Fruit fly (Drosophila melanogaster) whole organism, embryonic: Measurements from ENCODE around the gene CG17959.

Experiments
- BEAF-32 ChIP-seq: fragments of 200-800 bp; sonication (Bioruptor generic); optimal IDR thresholded peaks from 3 replicates; lab custom pipeline; 2017; ENCODE audit warnings: missing biosample characterization, missing genetic modification characterization, mild to moderate bottlenecking, moderate library complexity, missing genetic modification reagents
- Blimp-1 ChIP-seq: fragments of 200-800 bp; sonication (Bioruptor generic); optimal IDR thresholded peaks from 3 replicates; lab custom pipeline; 2018; ENCODE audit warnings: missing biosample characterization, missing genetic modification characterization, mild to moderate bottlenecking, moderate library complexity, missing genetic modification reagents
- CG13424 ChIP-seq: fragments of 200-800 bp; sonication (Bioruptor generic); optimal IDR thresholded peaks from 2 replicates; lab custom pipeline; 2019; ENCODE audit warnings: missing biosample characterization, mild to moderate bottlenecking, missing genetic modification characterization, moderate library complexity
- CG14014 ChIP-seq: fragments of 200-800 bp; sonication (Bioruptor generic); IDR thresholded peaks from 2 replicates; pipeline ENCODE4 v1.3.6; 2022; ENCODE audit warnings: missing biosample characterization, missing genetic modification characterization
- CG14050 ChIP-seq: fragments of 200-800 bp; sonication (Bioruptor generic); IDR thresholded peaks from 3 replicates; pipeline ENCODE4 v1.3.6; 2022; ENCODE audit warnings: missing biosample characterization, missing genetic modification characterization
- CG16813 ChIP-seq: fragments of 200-800 bp; sonication (Bioruptor generic); IDR thresholded peaks from 3 replicates; pipeline ENCODE4 v1.3.6; 2022; ENCODE audit warnings: missing biosample characterization, missing genetic modification characterization; ENCODE audit not compliant: partially characterized antibody
- CG17186 ChIP-seq: fragments of 200-800 bp; sonication (Bioruptor generic); optimal IDR thresholded peaks from 3 replicates; lab custom pipeline; 2017; ENCODE audit warnings: missing biosample characterization, missing genetic modification reagents, missing genetic modification characterization
- CG17829 ChIP-seq: fragments of 200-800 bp; optimal IDR thresholded peaks from 2 replicates; lab custom pipeline; 2019; ENCODE audit warnings: missing biosample characterization, mild to moderate bottlenecking, missing genetic modification characterization, moderate library complexity
- CG18764 ChIP-seq: fragments of 200-800 bp; sonication (Bioruptor generic); optimal IDR thresholded peaks from 3 replicates; lab custom pipeline; 2016; ENCODE audit warnings: missing biosample characterization, missing genetic modification characterization
- CG2678 ChIP-seq: fragments of 200-800 bp; sonication (Bioruptor generic); optimal IDR thresholded peaks from 3 replicates; lab custom pipeline; 2019; ENCODE audit warnings: missing biosample characterization, mild to moderate bottlenecking, missing genetic modification characterization, moderate library complexity
- CG2712 ChIP-seq: fragments of 200-800 bp; optimal IDR thresholded peaks from 3 replicates; lab custom pipeline; 2019; ENCODE audit warnings: missing biosample characterization, mild to moderate bottlenecking, missing genetic modification characterization, moderate library complexity
- CG6175 ChIP-seq: fragments of 200-800 bp; sonication (Bioruptor generic); IDR thresholded peaks from 3 replicates; pipeline ENCODE4 v1.3.6; 2022; ENCODE audit warnings: missing biosample characterization, missing genetic modification characterization
- CG6791 ChIP-seq: fragments of 200-800 bp; sonication (Bioruptor generic); IDR thresholded peaks from 3 replicates; pipeline ENCODE4 v1.3.6; 2022; ENCODE audit warnings: missing biosample characterization, missing genetic modification characterization; ENCODE audit not compliant: partially characterized antibody
- CG6813 ChIP-seq: fragments of 200-800 bp; sonication (Bioruptor generic); optimal IDR thresholded peaks from 2 replicates; lab custom pipeline; 2017; ENCODE audit warnings: missing biosample characterization, missing genetic modification characterization, mild to moderate bottlenecking, moderate library complexity, missing genetic modification reagents
- CG7271 ChIP-seq: fragments of 200-800 bp; sonication (Bioruptor generic); optimal IDR thresholded peaks from 2 replicates; lab custom pipeline; 2018; ENCODE audit warnings: missing biosample characterization, mild to moderate bottlenecking, missing genetic modification characterization, moderate library complexity
- CG9215 ChIP-seq: fragments of 200-800 bp; sonication (Bioruptor generic); IDR thresholded peaks from 2 replicates; pipeline ENCODE4 v1.3.6; 2022; ENCODE audit warnings: missing biosample characterization, missing genetic modification characterization
- CrebB ChIP-seq: fragments of 200-800 bp; sonication (Bioruptor generic); optimal IDR thresholded peaks from 3 replicates; lab custom pipeline; 2018; ENCODE audit warnings: missing biosample characterization, mild to moderate bottlenecking, missing genetic modification characterization
- D19A ChIP-seq: fragments of 200-800 bp; optimal IDR thresholded peaks from 3 replicates; lab custom pipeline; 2019; ENCODE audit warnings: missing biosample characterization, mild to moderate bottlenecking, missing genetic modification characterization, moderate library complexity
- Doc2 ChIP-seq: fragments of 200-800 bp; sonication (Bioruptor generic); IDR thresholded peaks from 2 replicates; pipeline ENCODE4 v1.3.6; 2022; ENCODE audit warnings: missing biosample characterization, missing genetic modification characterization
- Dp ChIP-seq: fragments of 200-800 bp; sonication (Bioruptor generic); optimal IDR thresholded peaks from 2 replicates; lab custom pipeline; 2018; ENCODE audit warnings: missing biosample characterization, mild to moderate bottlenecking, missing genetic modification characterization, moderate library complexity
- Dref ChIP-seq: fragments of 200-800 bp; sonication (Bioruptor generic); IDR thresholded peaks from 2 replicates; pipeline ENCODE4 v1.3.6; 2022; ENCODE audit warnings: missing biosample characterization, missing genetic modification characterization
- E2f1 ChIP-seq: fragments of 200-800 bp; sonication (Bioruptor generic); IDR thresholded peaks from 2 replicates; pipeline ENCODE4 v1.3.6; 2022; ENCODE audit warnings: missing biosample characterization, missing genetic modification characterization
- Fer3 ChIP-seq: fragments of 200-800 bp; sonication (Bioruptor generic); optimal IDR thresholded peaks from 2 replicates; lab custom pipeline; 2018; ENCODE audit warnings: missing biosample characterization, mild to moderate bottlenecking, missing genetic modification characterization, moderate library complexity
- MESR4 ChIP-seq: fragments of 200-800 bp; sonication (Bioruptor generic); optimal IDR thresholded peaks from 2 replicates; lab custom pipeline; 2018; ENCODE audit warnings: missing biosample characterization, mild to moderate bottlenecking, missing genetic modification characterization, moderate library complexity
- NC2α ChIP-seq: fragments of 200-800 bp; sonication (Bioruptor generic); optimal IDR thresholded peaks from 2 replicates; lab custom pipeline; 2016; ENCODE audit warnings: missing biosample characterization, missing genetic modification characterization
- Nf-YB ChIP-seq: fragments of 200-800 bp; sonication (Bioruptor generic); optimal IDR thresholded peaks from 3 replicates; lab custom pipeline; 2019; ENCODE audit warnings: missing biosample characterization, mild to moderate bottlenecking, missing genetic modification characterization, moderate library complexity
- Spps ChIP-seq: fragments of 200-800 bp; sonication (Bioruptor generic); optimal IDR thresholded peaks from 2 replicates; lab custom pipeline; 2018; ENCODE audit warnings: missing biosample characterization, mild to moderate bottlenecking, missing genetic modification characterization
- Taf1 ChIP-seq: fragments of 200-800 bp; sonication (Bioruptor generic); IDR thresholded peaks from 2 replicates; pipeline ENCODE4 v1.3.6; 2022; ENCODE audit warnings: missing biosample characterization, missing genetic modification characterization
- Xbp1 ChIP-seq: fragments of 200-800 bp; sonication (Bioruptor generic); optimal IDR thresholded peaks from 3 replicates; lab custom pipeline; 2016; ENCODE audit warnings: missing biosample characterization, mild to moderate bottlenecking, missing genetic modification characterization
- Xrp1 ChIP-seq: fragments of 200-800 bp; sonication (Bioruptor generic); IDR thresholded peaks from 2 replicates; pipeline ENCODE4 v1.3.6; 2022; ENCODE audit warnings: missing biosample characterization, missing genetic modification characterization
- chn ChIP-seq: fragments of 200-800 bp; sonication (Bioruptor generic); optimal IDR thresholded peaks from 2 replicates; lab custom pipeline; 2016; ENCODE audit warnings: missing biosample characterization, missing genetic modification characterization
- crol ChIP-seq: fragments of 200-800 bp; sonication (Bioruptor generic); IDR thresholded peaks from 2 replicates; pipeline ENCODE4 v1.3.6; 2022; ENCODE audit warnings: missing biosample characterization, missing genetic modification characterization
- fd96Cb ChIP-seq: fragments of 200-800 bp; sonication (Bioruptor generic); optimal IDR thresholded peaks from 2 replicates; lab custom pipeline; 2018; ENCODE audit warnings: missing biosample characterization, mild to moderate bottlenecking, missing genetic modification characterization, moderate library complexity
- gsb ChIP-seq: fragments of 200-800 bp; sonication (Bioruptor generic); IDR thresholded peaks from 2 replicates; pipeline ENCODE4 v1.3.6; 2022; ENCODE audit warnings: missing biosample characterization, missing genetic modification characterization
- hb ChIP-seq: fragments of 200-800 bp; sonication (Bioruptor generic); IDR thresholded peaks from 3 replicates; pipeline ENCODE4 v1.3.6; 2022; ENCODE audit warnings: missing biosample characterization, missing genetic modification characterization; ENCODE audit not compliant: partially characterized antibody
- her ChIP-seq: fragments of 200-800 bp; sonication (Bioruptor generic); optimal IDR thresholded peaks from 2 replicates; lab custom pipeline; 2016; ENCODE audit warnings: missing biosample characterization, missing genetic modification characterization
- klu ChIP-seq: fragments of 200-800 bp; sonication (Bioruptor generic); IDR thresholded peaks from 2 replicates; pipeline ENCODE4 v1.3.6; 2022; ENCODE audit warnings: missing biosample characterization, missing genetic modification characterization
- lilli ChIP-seq: fragments of 200-800 bp; sonication (Bioruptor generic); optimal IDR thresholded peaks from 3 replicates; lab custom pipeline; 2016; ENCODE audit warnings: missing biosample characterization, missing genetic modification characterization
- lola ChIP-seq, 3 experiments: fragments of >200 bp in 2 of 3; fragments of 200-800 bp in 1 of 3; sonication (Bioruptor generic) in 1 of 3; optimal IDR thresholded peaks; 2 replicates each; lab custom pipeline; 2017 to 2019; ENCODE audit warnings: missing biosample characterization in 3 of 3, missing genetic modification characterization in 3 of 3, mild to moderate bottlenecking in 1 of 3, moderate library complexity in 1 of 3
- phol ChIP-seq: fragments of 200-800 bp; sonication (Bioruptor generic); optimal IDR thresholded peaks from 3 replicates; lab custom pipeline; 2018; ENCODE audit warnings: missing biosample characterization, mild to moderate bottlenecking, missing genetic modification characterization, moderate library complexity
- psq ChIP-seq: fragments of 200-800 bp; sonication (Bioruptor generic); optimal IDR thresholded peaks from 2 replicates; lab custom pipeline; 2017; ENCODE audit warnings: missing biosample characterization, missing genetic modification characterization
- pzg ChIP-seq: fragments of 200-800 bp; sonication (Bioruptor generic); optimal IDR thresholded peaks from 3 replicates; lab custom pipeline; 2018; ENCODE audit warnings: missing biosample characterization, mild to moderate bottlenecking, missing genetic modification characterization, moderate library complexity
- rib ChIP-seq: fragments of 200-800 bp; sonication (Bioruptor generic); IDR thresholded peaks from 2 replicates; pipeline ENCODE4 v1.3.6; 2022; ENCODE audit warnings: missing biosample characterization, missing genetic modification characterization
- sc ChIP-seq, 3 experiments: fragments of >200 bp in 2 of 3; fragments of 200-800 bp in 1 of 3; sonication (Bioruptor generic) in 1 of 3; optimal IDR thresholded peaks; 2 replicates in 2 of 3; 3 replicates in 1 of 3; lab custom pipeline; 2017; ENCODE audit warnings: mild to moderate bottlenecking in 1 of 3, missing biosample characterization in 1 of 3, missing genetic modification characterization in 1 of 3, missing genetic modification reagents in 1 of 3
- sqz ChIP-seq: fragments of 200-800 bp; sonication (Bioruptor generic); optimal IDR thresholded peaks from 3 replicates; lab custom pipeline; 2018; ENCODE audit warnings: missing biosample characterization, mild to moderate bottlenecking, missing genetic modification characterization
- vvl ChIP-seq: fragments of 200-800 bp; sonication (Bioruptor generic); IDR thresholded peaks from 2 replicates; pipeline ENCODE4 v1.3.6; 2022; ENCODE audit warnings: missing biosample characterization, missing genetic modification characterization
- yki ChIP-seq: fragments of >200 bp; optimal IDR thresholded peaks from 3 replicates; lab custom pipeline; 2018
- zen ChIP-seq: fragments of 200-800 bp; sonication (Bioruptor generic); optimal IDR thresholded peaks from 3 replicates; lab custom pipeline; 2018; ENCODE audit warnings: missing biosample characterization, mild to moderate bottlenecking, missing genetic modification characterization, moderate library complexity

The CG17959 gene

dm6 chrX:2977857-2978473, 31.1 kb downstream of the CG17959 start (continued):
- no peak for TF ChIP-seq CG14014

dm6 chrX:2980290-2980689, 33.4 kb downstream of the CG17959 start:
- TF ChIP-seq NC2α (GFP tag; lab: Kevin White, UChicago) (no peak), CG6175 (GFP tag; lab: Robert Waterston, UW) (no peak), CG14050 (GFP tag; lab: Robert Waterston, UW) (no peak), MESR4 (GFP tag; lab: Kevin White, UChicago) (no peak), CrebB (no peak), CG2678 (peak; percentile 2), E2f1 (no peak), CG17186 (no peak), lilli (GFP tag; lab: Kevin White, UChicago) (no peak), CG9215 (GFP tag; lab: Robert Waterston, UW) (no peak), CG6813 (GFP tag; lab: Kevin White, UChicago) (no peak), CG18764 (GFP tag; lab: Kevin White, UChicago) (no peak), BEAF-32 (GFP tag; lab: Kevin White, UChicago) (no peak), CG6791 (GFP tag; lab: Robert Waterston, UW) (no peak), psq (GFP tag; lab: Kevin White, UChicago) (no peak), klu (GFP tag; lab: Robert Waterston, UW) (no peak), CG13424 (peak; percentile 3), chn (no peak), fd96Cb (tag; lab: Kevin White, UChicago) (peak; percentile 4), Blimp-1 (GFP tag; lab: Kevin White, UChicago) (peak; percentile 37), Fer3 (no peak), hb (GFP tag; lab: Robert Waterston, UW) (no peak), CG2712 (peak; percentile 29), CG17829 (tag; lab: Kevin White, UChicago) (peak; percentile 2), crol (GFP tag; lab: Robert Waterston, UW) (no peak), sqz (peak; percentile 14), Dref (no peak), zen (tag; lab: Kevin White, UChicago) (no peak), CG16813 (GFP tag; lab: Robert Waterston, UW) (no peak), pzg (GFP tag; lab: Kevin White, UChicago) (no peak), vvl (GFP tag; lab: Robert Waterston, UW) (no peak), yki (lab: Kevin White, UChicago) (no peak), Taf1 (no peak), phol (tag; lab: Kevin White, UChicago) (peak; percentile 35), Xbp1 (no peak), Dp (GFP tag; lab: Kevin White, UChicago) (no peak), CG7271 (tag; lab: Kevin White, UChicago) (no peak), Doc2 (GFP tag; lab: Robert Waterston, UW) (no peak), rib (GFP tag; lab: Robert Waterston, UW) (no peak), Nf-YB (GFP tag; lab: Kevin White, UChicago) (no peak), sc (optimal IDR thresholded peaks at IDR 0.05; lab: Kevin White, UChicago) (no peak), sc (GFP tag; optimal IDR thresholded peaks at IDR 0.05; lab: Kevin White, UChicago) (no peak), lola (GFP tag; optimal IDR thresholded peaks at IDR 0.05; lab: Kevin White, UChicago) (peak in 1 of 3 experiments; percentile 32), Spps (no peak), Xrp1 (no peak), her (no peak), D19A (tag; lab: Kevin White, UChicago) (peak; percentile 97), gsb (GFP tag; lab: Robert Waterston, UW) (no peak)
